Fruit fly (Drosophila melanogaster): ENCODE results near the gene CG6508.

DNA sequence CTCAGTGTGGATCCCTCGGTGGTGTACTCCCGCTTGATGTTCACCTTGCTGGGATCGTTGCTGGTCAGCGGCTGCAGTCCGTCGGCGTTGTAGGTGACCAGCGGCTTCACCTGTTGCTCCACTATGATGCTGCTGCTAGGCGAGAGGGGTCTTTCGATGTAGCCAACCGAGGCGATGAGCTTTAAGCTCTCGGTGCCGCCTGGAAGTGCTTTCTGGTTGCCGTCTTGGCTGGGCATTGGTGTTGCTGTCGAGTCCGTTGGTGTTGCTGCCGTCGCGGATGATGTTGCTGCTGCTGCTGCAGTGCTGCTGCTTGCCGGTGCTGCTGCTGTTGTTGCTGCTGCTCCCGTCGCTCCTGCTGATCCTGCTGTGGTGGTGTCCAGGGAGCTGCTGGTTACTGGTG, 44.9 kb upstream of the CG6508 start:
- TF ChIP-seq CTCF (optimal IDR thresholded peaks at IDR 0.05) (no peak), CG8478 (optimal IDR thresholded peaks at IDR 0.05) (no peak)
